Fruit fly (Drosophila melanogaster): ENCODE results near the gene MICAL-like.
A peak's percentile ranks its signal among the peaks of the same experiment; 100 is the strongest.

MICAL-like gene

dm6 chr3L:13036706-13037457 is 21.8 kb upstream of the MICAL-like start, which contains the start of gene Srrm1 (continued):
- TF ChIP-seq CG32006 (GFP tag; optimal IDR thresholded peaks at IDR 0.05) (no peak), spab (GFP tag; optimal IDR thresholded peaks at IDR 0.05) (no peak), CG8632 (GFP tag; optimal IDR thresholded peaks at IDR 0.05) (no peak), Sox102F (GFP tag; optimal IDR thresholded peaks at IDR 0.05) (no peak), net (GFP tag; optimal IDR thresholded peaks at IDR 0.05) (no peak), Gug (GFP tag; IDR thresholded peaks at IDR 0.05) (no peak), fd59A (GFP tag; optimal IDR thresholded peaks at IDR 0.05) (no peak), acj6 (GFP tag; optimal IDR thresholded peaks at IDR 0.05) (no peak), CG16779 (tag; optimal IDR thresholded peaks at IDR 0.05) (no peak), Ets21C (GFP tag; optimal IDR thresholded peaks at IDR 0.05) (no peak), CG6163 (GFP tag; IDR thresholded peaks at IDR 0.05) (no peak), Sox15 (GFP tag; optimal IDR thresholded peaks at IDR 0.05) (no peak), CG6276 (GFP tag; optimal IDR thresholded peaks at IDR 0.05) (no peak), CG4318 (GFP tag; optimal IDR thresholded peaks at IDR 0.05) (no peak), esn (GFP tag; optimal IDR thresholded peaks at IDR 0.05) (peak; percentile 40), cyc (GFP tag; optimal IDR thresholded peaks at IDR 0.05) (peak; percentile 24), Hr38 (GFP tag; optimal IDR thresholded peaks at IDR 0.05) (no peak), pdm3 (GFP tag; optimal IDR thresholded peaks at IDR 0.05) (no peak), CG11902 (GFP tag; optimal IDR thresholded peaks at IDR 0.05) (no peak)

DNA sequence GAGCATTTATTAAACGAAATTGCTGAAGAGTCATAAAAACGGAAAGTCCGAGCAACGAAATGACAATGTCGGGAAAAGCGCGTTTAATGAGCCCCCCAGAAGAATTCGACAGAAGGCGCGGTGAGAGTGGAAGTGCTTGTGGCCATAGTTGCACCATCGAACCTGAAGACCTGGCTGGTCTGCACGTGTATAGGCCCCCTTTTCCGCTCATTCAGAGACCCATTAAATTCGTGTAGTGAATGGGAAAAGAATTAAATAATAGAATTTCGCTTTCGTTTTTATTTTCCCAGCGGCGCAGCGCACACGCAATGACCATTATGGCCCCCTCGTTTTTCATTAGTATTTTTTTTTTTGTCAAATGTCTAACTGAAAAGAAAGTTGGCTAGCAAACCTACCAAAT is 18.2 kb upstream of the MICAL-like start:
- TF ChIP-seq CG10669 (GFP tag; optimal IDR thresholded peaks at IDR 0.05), result no peak
- TF ChIP-seq cyc (GFP tag; optimal IDR thresholded peaks at IDR 0.05), result no peak
- no peak for TF ChIP-seq Eip75B (GFP tag; optimal IDR thresholded peaks at IDR 0.05)
- TF ChIP-seq vri (GFP tag; optimal IDR thresholded peaks at IDR 0.05), result no peak
- TF ChIP-seq ss (GFP tag; optimal IDR thresholded peaks at IDR 0.05), result no peak
- TF ChIP-seq CG10631 (GFP tag; optimal IDR thresholded peaks at IDR 0.05), result no peak
- TF ChIP-seq Gug (GFP tag; IDR thresholded peaks at IDR 0.05), result no peak
- no peak for TF ChIP-seq Eip93F (GFP tag; optimal IDR thresholded peaks at IDR 0.05)
- no peak for TF ChIP-seq lz (GFP tag; optimal IDR thresholded peaks at IDR 0.05)
- no peak for TF ChIP-seq CG11762 (GFP tag; optimal IDR thresholded peaks at IDR 0.05; ENCODE audit: insufficient read depth)
- no peak for TF ChIP-seq Blimp-1 (GFP tag; optimal IDR thresholded peaks at IDR 0.05)
- no peak for TF ChIP-seq CG3032 (tag; optimal IDR thresholded peaks at IDR 0.05)
- TF ChIP-seq Hr39 (GFP tag; optimal IDR thresholded peaks at IDR 0.05), result no peak
- TF ChIP-seq Eip78C (GFP tag), result no peak
- no peak for TF ChIP-seq Hr4 (GFP tag; optimal IDR thresholded peaks at IDR 0.05)
- TF ChIP-seq CG15336 (GFP tag; IDR thresholded peaks at IDR 0.05), result no peak
- TF ChIP-seq esn (GFP tag; optimal IDR thresholded peaks at IDR 0.05), result no peak
- no peak for TF ChIP-seq CG11902 (GFP tag; optimal IDR thresholded peaks at IDR 0.05)

- peak; percentile 11 for TF ChIP-seq CG10631 (GFP tag; optimal IDR thresholded peaks at IDR 0.05)
- no peak for TF ChIP-seq fd85E (GFP tag; optimal IDR thresholded peaks at IDR 0.05)
- no peak for TF ChIP-seq CG6163 (GFP tag; IDR thresholded peaks at IDR 0.05)
- TF ChIP-seq CG6854 (GFP tag; optimal IDR thresholded peaks at IDR 0.05), result no peak
- no peak for TF ChIP-seq CG34406 (GFP tag; optimal IDR thresholded peaks at IDR 0.05)
- no peak for TF ChIP-seq Eip75B (GFP tag; optimal IDR thresholded peaks at IDR 0.05)
- no peak for TF ChIP-seq CG8632 (GFP tag; optimal IDR thresholded peaks at IDR 0.05)
Observed at dm6 chr3L:13032915-13033282, 17.8 kb upstream of the MICAL-like start.
